Fruit fly (Drosophila melanogaster) whole organism: Measurements from ENCODE around the gene CG15253.

ENCODE experiments used
- pan ChIP-seq: fragments of >200 bp; optimal IDR thresholded peaks from 2 replicates; lab custom pipeline; 2017
- psq ChIP-seq: fragments of >200 bp; optimal IDR thresholded peaks from 2 replicates; lab custom pipeline; 2017
- usp ChIP-seq: fragments of >200 bp; optimal IDR thresholded peaks from 2 replicates; lab custom pipeline; 2017; ENCODE audit warnings: missing biosample characterization, missing genetic modification characterization, mixed read lengths

dm6 chr2L:15611669-15612308 is 4.4 kb downstream of the CG15253 start, which contains the start of gene CG15255:
- TF ChIP-seq usp (GFP tag; lab: Kevin White, UChicago): no peak
- TF ChIP-seq pan: no peak
- no peak for TF ChIP-seq psq (lab: Kevin White, UChicago)
